Worm (Caenorhabditis elegans) whole organism, L3 larva: ENCODE results near the gene F53F4.11.

ENCODE experiments used
- R02D3.7 ChIP-seq: fragments of 150-350 bp; optimal IDR thresholded peaks from 2 replicates; lab custom pipeline; 2014; ENCODE audit warnings: missing biosample characterization, missing genetic modification characterization
- aly-2 ChIP-seq: fragments of 150-350 bp; optimal IDR thresholded peaks from 2 replicates; lab custom pipeline; 2014; ENCODE audit warnings: missing biosample characterization, missing genetic modification characterization
- ceh-28 ChIP-seq: fragments of 150-350 bp; optimal IDR thresholded peaks from 2 replicates; lab custom pipeline; 2014; ENCODE audit warnings: missing biosample characterization, missing genetic modification reagents, missing genetic modification characterization
- fkh-10 ChIP-seq: sonication (generic microtip); optimal IDR thresholded peaks from 2 replicates; lab custom pipeline; 2017; ENCODE audit warnings: missing biosample characterization, missing genetic modification reagents, missing genetic modification characterization
- jun-1 ChIP-seq: fragments of 150-350 bp; optimal IDR thresholded peaks from 2 replicates; lab custom pipeline; 2014; ENCODE audit warnings: missing biosample characterization, missing genetic modification reagents, missing genetic modification characterization
- nfya-1 ChIP-seq: sonication (generic microtip); optimal IDR thresholded peaks from 2 replicates; lab custom pipeline; 2017; ENCODE audit warnings: missing genetic modification characterization, mild to moderate bottlenecking, missing compliant biosample characterization, antibody characterized with exemption, moderate library complexity; ENCODE audit not compliant: insufficient read depth
- nhr-12 ChIP-seq: fragments of 150-350 bp; optimal IDR thresholded peaks from 2 replicates; lab custom pipeline; 2014; ENCODE audit warnings: missing biosample characterization, missing genetic modification characterization
- pha-4 ChIP-seq: fragments of 150-350 bp; optimal IDR thresholded peaks from 2 replicates; lab custom pipeline; 2014; ENCODE audit warnings: missing biosample characterization, missing genetic modification reagents, missing genetic modification characterization
- skn-1 ChIP-seq: fragments of 150-350 bp; optimal IDR thresholded peaks from 2 replicates; lab custom pipeline; 2014; ENCODE audit warnings: missing biosample characterization, missing genetic modification characterization

- TF ChIP-seq nfya-1 (tag; lab: Kevin White, UChicago) = no peak
- TF ChIP-seq fkh-10 (GFP tag; lab: Kevin White, UChicago) = no peak
- TF ChIP-seq pha-4 (tag; lab: Kevin White, UChicago) = no peak
- TF ChIP-seq R02D3.7 (tag; lab: Kevin White, UChicago) = no peak
- no peak for TF ChIP-seq jun-1 (tag; lab: Kevin White, UChicago)
- TF ChIP-seq skn-1 (tag; lab: Kevin White, UChicago) = no peak
- TF ChIP-seq nhr-12 (tag; lab: Kevin White, UChicago) = no peak
- TF ChIP-seq aly-2 (tag; lab: Kevin White, UChicago) = no peak
- TF ChIP-seq ceh-28 (tag; lab: Kevin White, UChicago) = no peak
Measured at ce11 chrV:13645848-13646578, 21.7 kb upstream of the F53F4.11 start.
